Worm (Caenorhabditis elegans): ENCODE measurements around the gene hda-2.

hda-2 gene

ce11 chrII:8020580-8021044 is 1.7 kb downstream of the hda-2 start:
- TF ChIP-seq nfya-1 (tag; optimal IDR thresholded peaks at IDR 0.05; ENCODE audit: borderline replicate concordance, insufficient read depth) = no peak
- TF ChIP-seq snpc-1.3 (tag; optimal IDR thresholded peaks at IDR 0.05; ENCODE audit: insufficient read depth) = peak; percentile 20
- peak; percentile 23 for TF ChIP-seq lsl-1 (GFP tag; optimal IDR thresholded peaks at IDR 0.05)
- TF ChIP-seq F22D6.2 (tag; optimal IDR thresholded peaks at IDR 0.05) = no peak
- peak; percentile 55 for TF ChIP-seq ztf-26 (tag; optimal IDR thresholded peaks at IDR 0.05)
- TF ChIP-seq mel-28 (tag; optimal IDR thresholded peaks at IDR 0.05; ENCODE audit: borderline replicate concordance) = no peak
- TF ChIP-seq lir-1 (GFP tag; conservative IDR thresholded peaks at IDR 0.05) = no peak
- TF ChIP-seq B0336.3 (GFP tag; IDR thresholded peaks at IDR 0.05) = peak; percentile 84
- TF ChIP-seq lin-40 (tag; optimal IDR thresholded peaks at IDR 0.05) = no peak
- peak; percentile 44; the same call in 1 of the 2 replicates for TF ChIP-seq Y53G8AR.9 (GFP tag; conservative IDR thresholded peaks at IDR 0.05)
- no peak for TF ChIP-seq bed-2 (GFP tag; IDR thresholded peaks at IDR 0.05)
- TF ChIP-seq mes-4 (tag; optimal IDR thresholded peaks at IDR 0.05) = no peak
- TF ChIP-seq nfya-2 (GFP tag; IDR thresholded peaks at IDR 0.05) = no peak
- no peak for TF ChIP-seq ztf-28 (GFP tag; IDR thresholded peaks at IDR 0.05)
- no peak for TF ChIP-seq T26A5.8 (tag; optimal IDR thresholded peaks at IDR 0.05)
- TF ChIP-seq hlh-26 (GFP tag; conservative IDR thresholded peaks at IDR 0.05) = no peak
- TF ChIP-seq gei-17 (GFP tag; optimal IDR thresholded peaks at IDR 0.05) = no peak
- peak; percentile 60 for TF ChIP-seq athp-1 (tag; optimal IDR thresholded peaks at IDR 0.05)
- no peak for TF ChIP-seq efl-1 (GFP tag; optimal IDR thresholded peaks at IDR 0.05)
- TF ChIP-seq nhr-90 (tag; optimal IDR thresholded peaks at IDR 0.05) = no peak
- TF ChIP-seq die-1 (tag; optimal IDR thresholded peaks at IDR 0.05) = peak; percentile 22
- TF ChIP-seq ceh-40 (GFP tag; IDR thresholded peaks at IDR 0.05) = peak; percentile 57; the same call in 1 of the 2 replicates
- peak; percentile 43; the same call in 1 of the 2 replicates for TF ChIP-seq rcor-1 (GFP tag; IDR thresholded peaks at IDR 0.05)
- TF ChIP-seq dox-1 (GFP tag; IDR thresholded peaks at IDR 0.05) = peak; percentile 31; the same call in 1 of the 2 replicates
- TF ChIP-seq somi-1 (GFP tag; optimal IDR thresholded peaks at IDR 0.05) = no peak
- TF ChIP-seq Y95B8A.8 (GFP tag; IDR thresholded peaks at IDR 0.05) = peak; percentile 68; the same call in 1 of the 2 replicates
- no peak for TF ChIP-seq fkh-3 (tag; optimal IDR thresholded peaks at IDR 0.05)
- TF ChIP-seq F52B5.7 (tag; optimal IDR thresholded peaks at IDR 0.05) = peak; percentile 52
- TF ChIP-seq F37B4.10 (GFP tag; IDR thresholded peaks at IDR 0.05) = no peak
- TF ChIP-seq hmg-1.2 (GFP tag; IDR thresholded peaks at IDR 0.05) = peak; percentile 32; the same call in 1 of the 2 replicates
- no peak for TF ChIP-seq snpc-1.1 (tag; optimal IDR thresholded peaks at IDR 0.05; ENCODE audit: insufficient read depth)
- TF ChIP-seq F10E7.11 (tag; optimal IDR thresholded peaks at IDR 0.05) = no peak
- no peak for TF ChIP-seq K12H6.12 (tag; optimal IDR thresholded peaks at IDR 0.05)
- TF ChIP-seq Y56A3A.18 (GFP tag; IDR thresholded peaks at IDR 0.05) = peak; percentile 14; the same call in 1 of the 2 replicates
- no peak for TF ChIP-seq F57C9.4 (tag; optimal IDR thresholded peaks at IDR 0.05)
- no peak for TF ChIP-seq let-607 (tag; optimal IDR thresholded peaks at IDR 0.05)
- TF ChIP-seq lin-26 (GFP tag; IDR thresholded peaks at IDR 0.05) = peak; percentile 33; the same call in 1 of the 2 replicates
- TF ChIP-seq Y79H2A.3 (GFP tag; conservative IDR thresholded peaks at IDR 0.05) = peak; percentile 84
- TF ChIP-seq zim-3 (tag; optimal IDR thresholded peaks at IDR 0.05) = peak; percentile 9
- TF ChIP-seq dpff-1 (tag; optimal IDR thresholded peaks at IDR 0.05) = no peak
- TF ChIP-seq chd-7 (tag; optimal IDR thresholded peaks at IDR 0.05) = peak; percentile 61
- no peak for TF ChIP-seq rpc-1 (optimal IDR thresholded peaks at IDR 0.05)
- no peak for TF ChIP-seq rpc-1 (tag; optimal IDR thresholded peaks at IDR 0.05)
- 0 out of 2 replicates have a peak, but pooled peaks have one; percentile 22 for TF ChIP-seq ztf-25 (GFP tag; IDR thresholded peaks at IDR 0.05)
- TF ChIP-seq lin-54 (GFP tag; optimal IDR thresholded peaks at IDR 0.05) = no peak
- no peak for TF ChIP-seq Y67H2A.10 (GFP tag; conservative IDR thresholded peaks at IDR 0.05)
- peak; percentile 28; the same call in 1 of the 2 replicates for TF ChIP-seq F39B2.1 (GFP tag; IDR thresholded peaks at IDR 0.05)
- no peak for TF ChIP-seq madf-10 (tag; optimal IDR thresholded peaks at IDR 0.05)
- peak; percentile 45 for TF ChIP-seq atf-7 (tag; optimal IDR thresholded peaks at IDR 0.05)

All from whole organism, young adult.